Fruit fly (Drosophila melanogaster) whole organism, prepupa: ENCODE measurements around the gene CG9018.

ENCODE experiments used
- Blimp-1 ChIP-seq: fragments of 200-800 bp; sonication (Bioruptor generic); optimal IDR thresholded peaks from 3 replicates; lab custom pipeline; 2017; ENCODE audit warnings: missing biosample characterization, missing genetic modification characterization, mild to moderate bottlenecking, moderate library complexity, missing genetic modification reagents
- CG10669 ChIP-seq: fragments of 200-800 bp; sonication (Bioruptor generic); optimal IDR thresholded peaks from 3 replicates; lab custom pipeline; 2018; ENCODE audit warnings: missing biosample characterization, mild to moderate bottlenecking, missing genetic modification characterization, moderate library complexity
- CG11294 ChIP-seq: fragments of 200-800 bp; sonication (Bioruptor generic); IDR thresholded peaks from 2 replicates; pipeline ENCODE4 v1.3.6; 2022; ENCODE audit warnings: missing biosample characterization, missing genetic modification characterization
- CG11762 ChIP-seq: fragments of 200-800 bp; sonication (Bioruptor generic); optimal IDR thresholded peaks from 3 replicates; lab custom pipeline; 2016; ENCODE audit warnings: missing biosample characterization, missing genetic modification characterization; ENCODE audit not compliant: insufficient read depth
- CG15336 ChIP-seq: fragments of 200-800 bp; sonication (Bioruptor generic); IDR thresholded peaks from 2 replicates; pipeline ENCODE4 v1.3.6; 2022; ENCODE audit warnings: missing biosample characterization, missing genetic modification characterization
- CG3032 ChIP-seq: fragments of 200-800 bp; optimal IDR thresholded peaks from 2 replicates; lab custom pipeline; 2019; ENCODE audit warnings: missing biosample characterization, mild to moderate bottlenecking, missing genetic modification characterization, moderate library complexity
- CG31627 ChIP-seq: fragments of 200-800 bp; sonication (Bioruptor generic); optimal IDR thresholded peaks from 3 replicates; lab custom pipeline; 2016; ENCODE audit warnings: missing biosample characterization, missing genetic modification characterization
- CG32006 ChIP-seq: fragments of 200-800 bp; sonication (Bioruptor generic); optimal IDR thresholded peaks from 3 replicates; lab custom pipeline; 2017; ENCODE audit warnings: missing biosample characterization, mild to moderate bottlenecking, missing genetic modification characterization
- CG34406 ChIP-seq: fragments of 200-800 bp; sonication (Bioruptor generic); optimal IDR thresholded peaks from 3 replicates; lab custom pipeline; 2016; ENCODE audit warnings: missing biosample characterization, missing genetic modification characterization
- CG4318 ChIP-seq: fragments of 200-800 bp; sonication (Bioruptor generic); optimal IDR thresholded peaks from 3 replicates; lab custom pipeline; 2017; ENCODE audit warnings: missing biosample characterization, mild to moderate bottlenecking, missing genetic modification characterization
- CG6163 ChIP-seq: fragments of 200-800 bp; sonication (Bioruptor generic); IDR thresholded peaks from 3 replicates; pipeline ENCODE4 v1.3.6; 2022; ENCODE audit warnings: missing biosample characterization, missing genetic modification characterization
- CG6792 ChIP-seq: fragments of 200-800 bp; sonication (Bioruptor generic); optimal IDR thresholded peaks from 3 replicates; lab custom pipeline; 2016; ENCODE audit warnings: missing biosample characterization, missing genetic modification characterization
- CG7368 ChIP-seq: fragments of 200-800 bp; sonication (Bioruptor generic); optimal IDR thresholded peaks from 3 replicates; lab custom pipeline; 2016; ENCODE audit warnings: missing biosample characterization, missing genetic modification characterization
- CG8119 ChIP-seq: fragments of 200-800 bp; sonication (Bioruptor generic); IDR thresholded peaks from 3 replicates; pipeline ENCODE4 v1.3.6; 2022; ENCODE audit warnings: missing biosample characterization, missing genetic modification characterization
- CG8319 ChIP-seq: fragments of 200-800 bp; sonication (Bioruptor generic); optimal IDR thresholded peaks from 3 replicates; lab custom pipeline; 2016; ENCODE audit warnings: missing biosample characterization, missing genetic modification characterization
- Eip75B ChIP-seq: fragments of 200-800 bp; sonication (Bioruptor generic); optimal IDR thresholded peaks from 3 replicates; lab custom pipeline; 2016; ENCODE audit warnings: missing biosample characterization, missing genetic modification characterization
- Eip78C ChIP-seq: fragments of 200-800 bp; sonication (Bioruptor generic); peaks from one replicate; lab custom pipeline; 2016; ENCODE audit warnings: missing biosample characterization, missing genetic modification characterization
- Eip93F ChIP-seq: fragments of 200-800 bp; sonication (Bioruptor generic); optimal IDR thresholded peaks from 2 replicates; lab custom pipeline; 2016; ENCODE audit warnings: missing biosample characterization, mild to moderate bottlenecking, missing genetic modification characterization
- Ets21C ChIP-seq: fragments of 200-800 bp; sonication (Bioruptor generic); optimal IDR thresholded peaks from 3 replicates; lab custom pipeline; 2016; ENCODE audit warnings: missing biosample characterization, missing genetic modification characterization
- Met ChIP-seq: fragments of 200-800 bp; sonication (Bioruptor generic); optimal IDR thresholded peaks from 3 replicates; lab custom pipeline; 2016; ENCODE audit warnings: missing biosample characterization, missing genetic modification characterization
- OdsH ChIP-seq: fragments of 200-800 bp; sonication (Bioruptor generic); optimal IDR thresholded peaks from 3 replicates; lab custom pipeline; 2016; ENCODE audit warnings: missing biosample characterization, missing genetic modification characterization
- Smox ChIP-seq: fragments of 200-800 bp; sonication (Bioruptor generic); optimal IDR thresholded peaks from 3 replicates; lab custom pipeline; 2016; ENCODE audit warnings: missing biosample characterization, missing genetic modification characterization
- Sox15 ChIP-seq: fragments of 200-800 bp; sonication (Bioruptor generic); optimal IDR thresholded peaks from 3 replicates; lab custom pipeline; 2016; ENCODE audit warnings: missing biosample characterization, missing genetic modification characterization
- achi ChIP-seq: fragments of 200-800 bp; sonication (Bioruptor generic); optimal IDR thresholded peaks from 3 replicates; lab custom pipeline; 2016; ENCODE audit warnings: missing biosample characterization, missing genetic modification characterization
- acj6 ChIP-seq: fragments of 200-800 bp; sonication (Bioruptor generic); optimal IDR thresholded peaks from 3 replicates; lab custom pipeline; 2016; ENCODE audit warnings: missing biosample characterization, missing genetic modification characterization
- cyc ChIP-seq: fragments of 200-800 bp; sonication (Bioruptor generic); optimal IDR thresholded peaks from 3 replicates; lab custom pipeline; 2016; ENCODE audit warnings: missing biosample characterization, missing genetic modification characterization
- dac ChIP-seq: fragments of 200-800 bp; sonication (Bioruptor generic); optimal IDR thresholded peaks from 2 replicates; lab custom pipeline; 2017; ENCODE audit warnings: missing biosample characterization, mild to moderate bottlenecking, missing genetic modification characterization
- eg ChIP-seq: fragments of 200-800 bp; sonication (Bioruptor generic); IDR thresholded peaks from 3 replicates; pipeline ENCODE4 v1.3.6; 2022; ENCODE audit warnings: missing biosample characterization, missing genetic modification characterization
- fd85E ChIP-seq: fragments of 200-800 bp; sonication (Bioruptor generic); optimal IDR thresholded peaks from 3 replicates; lab custom pipeline; 2016; ENCODE audit warnings: missing biosample characterization, missing genetic modification characterization
- fkh ChIP-seq: fragments of 200-800 bp; sonication (Bioruptor generic); optimal IDR thresholded peaks from 3 replicates; lab custom pipeline; 2017; ENCODE audit warnings: missing biosample characterization, mild to moderate bottlenecking, missing genetic modification characterization, moderate library complexity
- lz ChIP-seq: fragments of 200-800 bp; sonication (Bioruptor generic); optimal IDR thresholded peaks from 3 replicates; lab custom pipeline; 2016; ENCODE audit warnings: missing biosample characterization, missing genetic modification characterization
- pdm3 ChIP-seq: fragments of 200-800 bp; sonication (Bioruptor generic); optimal IDR thresholded peaks from 3 replicates; lab custom pipeline; 2016; ENCODE audit warnings: missing biosample characterization, missing genetic modification characterization
- spab ChIP-seq: fragments of 200-800 bp; sonication (Bioruptor generic); optimal IDR thresholded peaks from 2 replicates; lab custom pipeline; 2017; ENCODE audit warnings: missing biosample characterization, mild to moderate bottlenecking, missing genetic modification characterization, missing genetic modification reagents
- svp ChIP-seq: fragments of 200-800 bp; sonication (Bioruptor generic); peaks from one replicate; lab custom pipeline; 2016; ENCODE audit warnings: missing biosample characterization, missing genetic modification characterization
- topi ChIP-seq: fragments of 200-800 bp; sonication (Bioruptor generic); optimal IDR thresholded peaks from 3 replicates; lab custom pipeline; 2016; ENCODE audit warnings: missing biosample characterization, missing genetic modification characterization
- vri ChIP-seq: fragments of 200-800 bp; sonication (Bioruptor generic); optimal IDR thresholded peaks from 3 replicates; lab custom pipeline; 2016; ENCODE audit warnings: missing biosample characterization, mild to moderate bottlenecking, missing genetic modification characterization

CG9018 gene

dm6 chr3L:2257412-2257862, 20.6 kb upstream of the CG9018 start, which contains the start of the genes CG1275 and Elp5 (continued):
- TF ChIP-seq CG11762 (GFP tag; lab: Kevin White, UChicago) (peak; percentile 95), CG4318 (GFP tag; lab: Kevin White, UChicago) (peak; percentile 98), CG11294 (GFP tag; lab: Robert Waterston, UW) (peak; percentile 99), CG34406 (GFP tag; lab: Kevin White, UChicago) (peak; percentile 98), topi (GFP tag; lab: Kevin White, UChicago) (peak; percentile 98), acj6 (peak; percentile 99), CG7368 (GFP tag; lab: Kevin White, UChicago) (peak; percentile 92), dac (GFP tag; lab: Kevin White, UChicago) (peak; percentile 98)

- TF ChIP-seq Eip93F (GFP tag; lab: Kevin White, UChicago) (no peak), Met (GFP tag; lab: Kevin White, UChicago) (no peak), CG32006 (GFP tag; lab: Kevin White, UChicago) (peak; percentile 46), CG8319 (GFP tag; lab: Kevin White, UChicago) (no peak), fd85E (GFP tag; lab: Kevin White, UChicago) (no peak), pdm3 (GFP tag; lab: Kevin White, UChicago) (no peak), eg (GFP tag; lab: Robert Waterston, UW) (no peak), CG4318 (GFP tag; lab: Kevin White, UChicago) (no peak), svp (GFP tag; lab: Kevin White, UChicago) (peak; percentile 80), CG7368 (GFP tag; lab: Kevin White, UChicago) (no peak), Eip78C (GFP tag; lab: Kevin White, UChicago) (peak; percentile 64), CG10669 (no peak), dac (GFP tag; lab: Kevin White, UChicago) (no peak), achi (GFP tag; lab: Kevin White, UChicago) (no peak), CG34406 (GFP tag; lab: Kevin White, UChicago) (no peak), Smox (GFP tag; lab: Kevin White, UChicago) (no peak), spab (no peak), CG6163 (GFP tag; lab: Robert Waterston, UW) (0 out of 3 replicates have a peak, but pooled peaks have one; percentile 6), CG11762 (GFP tag; lab: Kevin White, UChicago) (no peak), Sox15 (GFP tag; lab: Kevin White, UChicago) (no peak), CG3032 (tag; lab: Kevin White, UChicago) (no peak), lz (GFP tag; lab: Kevin White, UChicago) (no peak)
These were observed 19.7 kb upstream of the CG9018 start for dm6 chr3L:2256422-2257172.

- TF ChIP-seq CG15336 (GFP tag; lab: Robert Waterston, UW) (peak; percentile 20; the same call in 1 of the 2 replicates), CG8119 (GFP tag; lab: Robert Waterston, UW) (peak; percentile 11; the same call in 1 of the 3 replicates), cyc (no peak), eg (GFP tag; lab: Robert Waterston, UW) (peak; percentile 51; the same call in 2 of the 3 replicates)
These were observed 18.9 kb upstream of the CG9018 start for dm6 chr3L:2255775-2256174.

- TF ChIP-seq fkh (GFP tag; lab: Kevin White, UChicago) (peak; percentile 81), CG7368 (GFP tag; lab: Kevin White, UChicago) (no peak)
These were observed 17.2 kb upstream of the CG9018 start for dm6 chr3L:2253962-2254662.

dm6 chr3L:2248335-2248734, 11.5 kb upstream of the CG9018 start, which contains the start of gene CG32305:
TSS of gene CG32305 (plus strand) at chr3L:2248635.
- TF ChIP-seq Eip75B (GFP tag; lab: Kevin White, UChicago) (no peak), CG6792 (GFP tag; lab: Kevin White, UChicago) (no peak), CG31627 (GFP tag; lab: Kevin White, UChicago) (no peak), OdsH (GFP tag; lab: Kevin White, UChicago) (no peak), CG8319 (GFP tag; lab: Kevin White, UChicago) (no peak), Ets21C (GFP tag; lab: Kevin White, UChicago) (no peak), vri (no peak), Blimp-1 (no peak)
